Worm (Caenorhabditis elegans) whole organism, mixed stage, embryonic: ENCODE data around the gene ceeh-1.

Source experiments
- M03D4.4 ChIP-seq: sonication (generic microtip); optimal IDR thresholded peaks from 2 replicates; lab custom pipeline; 2017; ENCODE audit warnings: mild to moderate bottlenecking, missing genetic modification characterization, missing compliant biosample characterization
- bed-3 ChIP-seq: fragments of 200-800 bp; sonication (Bioruptor generic); optimal IDR thresholded peaks from 3 replicates; lab custom pipeline; 2018; ENCODE audit warnings: mild to moderate bottlenecking, missing genetic modification characterization, moderate library complexity, missing compliant biosample characterization
- blmp-1 ChIP-seq: fragments of 150-350 bp; optimal IDR thresholded peaks from 2 replicates; lab custom pipeline; 2014; ENCODE audit warnings: missing biosample characterization, missing genetic modification characterization
- ceh-39 ChIP-seq: fragments of 150-350 bp; optimal IDR thresholded peaks from 2 replicates; lab custom pipeline; 2014; ENCODE audit warnings: missing biosample characterization, missing genetic modification characterization
- ceh-43 ChIP-seq: fragments of 200-800 bp; sonication (Bioruptor generic); optimal IDR thresholded peaks from 2 replicates; lab custom pipeline; 2018; ENCODE audit warnings: mild to moderate bottlenecking, missing genetic modification characterization, moderate library complexity, missing compliant biosample characterization
- ceh-83 ChIP-seq: fragments of 200-800 bp; sonication (Bioruptor generic); optimal IDR thresholded peaks from 2 replicates; lab custom pipeline; 2018; ENCODE audit warnings: mild to moderate bottlenecking, missing genetic modification characterization, missing compliant biosample characterization
- ces-1 ChIP-seq: fragments of 150-350 bp; optimal IDR thresholded peaks from 2 replicates; lab custom pipeline; 2014; ENCODE audit warnings: missing biosample characterization, missing genetic modification reagents, missing genetic modification characterization
- cnd-1 ChIP-seq: fragments of 200-800 bp; sonication (Bioruptor generic); optimal IDR thresholded peaks from 2 replicates; lab custom pipeline; 2018; ENCODE audit warnings: mild to moderate bottlenecking, missing genetic modification characterization, missing compliant biosample characterization
- drap-1 ChIP-seq: fragments of 200-800 bp; sonication (Bioruptor generic); optimal IDR thresholded peaks from 3 replicates; lab custom pipeline; 2018; ENCODE audit warnings: mild to moderate bottlenecking, missing genetic modification characterization, missing compliant biosample characterization
- elt-1 ChIP-seq: sonication (generic microtip); optimal IDR thresholded peaks from 2 replicates; lab custom pipeline; 2017; ENCODE audit warnings: missing genetic modification characterization, mild to moderate bottlenecking, missing compliant biosample characterization, antibody characterized with exemption, moderate library complexity, borderline replicate concordance; ENCODE audit not compliant: insufficient read depth
- elt-3 ChIP-seq: fragments of 150-350 bp; optimal IDR thresholded peaks from 2 replicates; lab custom pipeline; 2014; ENCODE audit warnings: missing biosample characterization, missing genetic modification characterization
- flh-1 ChIP-seq: fragments of 200-800 bp; sonication (Bioruptor generic); optimal IDR thresholded peaks from 2 replicates; lab custom pipeline; 2018; ENCODE audit warnings: mild to moderate bottlenecking, missing genetic modification characterization, moderate library complexity, missing compliant biosample characterization
- ham-2 ChIP-seq: fragments of 200-800 bp; sonication (Bioruptor generic); optimal IDR thresholded peaks from 2 replicates; lab custom pipeline; 2018; ENCODE audit warnings: mild to moderate bottlenecking, missing genetic modification characterization, missing compliant biosample characterization
- hlh-1 ChIP-seq: fragments of 150-350 bp; optimal IDR thresholded peaks from 2 replicates; lab custom pipeline; 2014; ENCODE audit warnings: missing biosample characterization, missing genetic modification reagents, missing genetic modification characterization
- lin-13 ChIP-seq: fragments of 150-350 bp; optimal IDR thresholded peaks from 2 replicates; lab custom pipeline; 2014; ENCODE audit warnings: missing biosample characterization, missing genetic modification characterization
- lin-32 ChIP-seq: fragments of 200-800 bp; sonication (Bioruptor generic); optimal IDR thresholded peaks from 2 replicates; lab custom pipeline; 2018; ENCODE audit warnings: mild to moderate bottlenecking, missing genetic modification characterization, missing compliant biosample characterization
- lsy-2 ChIP-seq: fragments of 150-350 bp; optimal IDR thresholded peaks from 2 replicates; lab custom pipeline; 2014; ENCODE audit warnings: missing biosample characterization, missing genetic modification characterization
- mab-5 ChIP-seq: fragments of 150-350 bp; optimal IDR thresholded peaks from 2 replicates; lab custom pipeline; 2014; ENCODE audit warnings: missing biosample characterization, missing genetic modification characterization
- mls-2 ChIP-seq: sonication (generic microtip); optimal IDR thresholded peaks from 2 replicates; lab custom pipeline; 2016; ENCODE audit warnings: mild to moderate bottlenecking, missing genetic modification characterization, moderate library complexity, missing compliant biosample characterization
- nhr-12 ChIP-seq: fragments of 150-350 bp; optimal IDR thresholded peaks from 2 replicates; lab custom pipeline; 2014; ENCODE audit warnings: missing biosample characterization, missing genetic modification characterization
- nhr-2 ChIP-seq: fragments of 150-350 bp; optimal IDR thresholded peaks from 2 replicates; lab custom pipeline; 2014; ENCODE audit warnings: missing biosample characterization, missing genetic modification characterization
- nhr-237 ChIP-seq: fragments of 150-350 bp; optimal IDR thresholded peaks from 2 replicates; lab custom pipeline; 2014; ENCODE audit warnings: missing biosample characterization, missing genetic modification characterization
- nhr-28 ChIP-seq: fragments of 150-350 bp; optimal IDR thresholded peaks from 2 replicates; lab custom pipeline; 2014; ENCODE audit warnings: missing biosample characterization, missing genetic modification characterization
- nhr-76 ChIP-seq: sonication (generic microtip); optimal IDR thresholded peaks from 2 replicates; lab custom pipeline; 2017; ENCODE audit warnings: missing biosample characterization, missing genetic modification characterization
- pha-4 ChIP-seq: fragments of 150-350 bp; optimal IDR thresholded peaks from 2 replicates; lab custom pipeline; 2018; ENCODE audit warnings: missing biosample characterization, missing genetic modification reagents, missing genetic modification characterization
- sem-2 ChIP-seq: fragments of 200-800 bp; sonication (Bioruptor generic); optimal IDR thresholded peaks from 2 replicates; lab custom pipeline; 2018; ENCODE audit warnings: mild to moderate bottlenecking, missing genetic modification characterization, missing compliant biosample characterization
- snpc-4 ChIP-seq: fragments of 150-350 bp; optimal IDR thresholded peaks from 2 replicates; lab custom pipeline; 2014; ENCODE audit warnings: missing biosample characterization, missing genetic modification characterization
- sptf-1 ChIP-seq: sonication (generic microtip); optimal IDR thresholded peaks from 2 replicates; lab custom pipeline; 2017; ENCODE audit warnings: mild to moderate bottlenecking, missing genetic modification characterization, moderate library complexity, missing compliant biosample characterization
- tbx-8 ChIP-seq: fragments of 200-800 bp; sonication (Bioruptor generic); optimal IDR thresholded peaks from 2 replicates; lab custom pipeline; 2018; ENCODE audit warnings: mild to moderate bottlenecking, missing genetic modification characterization, moderate library complexity, missing compliant biosample characterization
- unc-120 ChIP-seq: sonication (generic microtip); optimal IDR thresholded peaks from 2 replicates; lab custom pipeline; 2017; ENCODE audit warnings: missing genetic modification characterization, missing compliant biosample characterization; ENCODE audit not compliant: poor library complexity, severe bottlenecking
- unc-39 ChIP-seq: fragments of 150-350 bp; optimal IDR thresholded peaks from 2 replicates; lab custom pipeline; 2014; ENCODE audit warnings: missing biosample characterization, missing genetic modification characterization
- unc-62 ChIP-seq: fragments of 150-350 bp; optimal IDR thresholded peaks from 2 replicates; lab custom pipeline; 2014; ENCODE audit warnings: missing biosample characterization, missing genetic modification reagents, missing genetic modification characterization
- ztf-11 ChIP-seq: fragments of 150-350 bp; optimal IDR thresholded peaks from 2 replicates; lab custom pipeline; 2014; ENCODE audit warnings: missing biosample characterization, missing genetic modification characterization

ceeh-1 gene

ce11 chrIII:831961-832360 is at the start of gene ceeh-1:
ceeh-1 (minus strand) TSS chrIII:832277.
- TF ChIP-seq sptf-1 (tag; lab: Kevin White, UChicago), result no peak
- no peak for TF ChIP-seq ceh-43
- no peak for TF ChIP-seq sem-2
- no peak for TF ChIP-seq lsy-2 (tag; lab: Kevin White, UChicago)
- TF ChIP-seq bed-3, result no peak
- TF ChIP-seq flh-1 (GFP tag; lab: Kevin White, UChicago), result no peak
- TF ChIP-seq mls-2, result no peak
- no peak for TF ChIP-seq ztf-11 (tag; lab: Kevin White, UChicago)
- no peak for TF ChIP-seq nhr-12 (tag; lab: Kevin White, UChicago)
- no peak for TF ChIP-seq unc-62 (GFP tag; lab: Kevin White, UChicago)
- TF ChIP-seq snpc-4 (tag; lab: Kevin White, UChicago), result no peak
- TF ChIP-seq tbx-8, result no peak
- no peak for TF ChIP-seq elt-1 (tag; lab: Kevin White, UChicago)
- TF ChIP-seq nhr-237, result no peak
- no peak for TF ChIP-seq ceh-39 (tag; lab: Kevin White, UChicago)
- no peak for TF ChIP-seq ham-2 (GFP tag; lab: Kevin White, UChicago)

ce11 chrIII:881460-881859 is 49.4 kb upstream of the ceeh-1 start:
- no peak for TF ChIP-seq hlh-1
- no peak for TF ChIP-seq nhr-237
- no peak for TF ChIP-seq sem-2
- no peak for TF ChIP-seq ceh-83 (GFP tag; lab: Kevin White, UChicago)
- TF ChIP-seq nhr-76 (tag; lab: Kevin White, UChicago), result no peak
- TF ChIP-seq blmp-1, result no peak
- TF ChIP-seq lsy-2 (tag; lab: Kevin White, UChicago), result no peak
- TF ChIP-seq, all 35 proteins: peak for 0

ce11 chrIII:880840-881239 is 48.8 kb upstream of the ceeh-1 start:
- TF ChIP-seq lin-13 (tag; lab: Kevin White, UChicago) (no peak), elt-3 (tag; lab: Kevin White, UChicago) (no peak), mab-5 (no peak), ztf-11 (tag; lab: Kevin White, UChicago) (no peak), bed-3 (no peak), M03D4.4 (tag; lab: Kevin White, UChicago) (no peak), lin-32 (GFP tag; lab: Kevin White, UChicago) (no peak), pha-4 (tag; lab: Kevin White, UChicago) (no peak), unc-62 (GFP tag; lab: Kevin White, UChicago) (no peak), nhr-237 (no peak), tbx-8 (no peak), snpc-4 (tag; lab: Kevin White, UChicago) (no peak), ces-1 (no peak), cnd-1 (tag; lab: Kevin White, UChicago) (no peak), sem-2 (no peak), ceh-83 (GFP tag; lab: Kevin White, UChicago) (no peak), drap-1 (GFP tag; lab: Kevin White, UChicago) (no peak), unc-39 (tag; lab: Kevin White, UChicago) (no peak), mls-2 (no peak), nhr-12 (tag; lab: Kevin White, UChicago) (no peak)

ce11 chrIII:879634-880033 is 47.6 kb upstream of the ceeh-1 start, which contains the start of the genes T24C4.5 and ucr-2.3:
T24C4.5 (minus strand) TSS chrIII:879734.
ucr-2.3 (plus strand) TSS chrIII:879860.
- TF ChIP-seq unc-120 (tag; lab: Kevin White, UChicago) (no peak), tbx-8 (no peak), elt-3 (tag; lab: Kevin White, UChicago) (no peak), unc-62 (GFP tag; lab: Kevin White, UChicago) (no peak), drap-1 (GFP tag; lab: Kevin White, UChicago) (no peak), sem-2 (no peak), sptf-1 (tag; lab: Kevin White, UChicago) (no peak), mls-2 (no peak), elt-1 (tag; lab: Kevin White, UChicago) (no peak), ces-1 (no peak), M03D4.4 (tag; lab: Kevin White, UChicago) (no peak)

- TF ChIP-seq drap-1 (GFP tag; lab: Kevin White, UChicago), result no peak
- no peak for TF ChIP-seq lsy-2 (tag; lab: Kevin White, UChicago)
- no peak for TF ChIP-seq cnd-1 (tag; lab: Kevin White, UChicago)
- TF ChIP-seq M03D4.4 (tag; lab: Kevin White, UChicago), result no peak
- TF ChIP-seq nhr-28 (tag; lab: Kevin White, UChicago), result no peak
- TF ChIP-seq bed-3, result no peak
- TF ChIP-seq nhr-12 (tag; lab: Kevin White, UChicago), result no peak
- TF ChIP-seq pha-4 (tag; lab: Kevin White, UChicago), result no peak
- TF ChIP-seq sptf-1 (tag; lab: Kevin White, UChicago), result no peak
- no peak for TF ChIP-seq nhr-2 (tag; lab: Kevin White, UChicago)
- TF ChIP-seq, all 35 proteins: peak for 0
Measured at ce11 chrIII:873432-873831, 41.4 kb upstream of the ceeh-1 start, which contains the start of gene clc-19. clc-19 (minus strand) TSS chrIII:873566.
